Worm (Caenorhabditis elegans): ENCODE data around the gene C32C4.16.

The C32C4.16 gene

DNA sequence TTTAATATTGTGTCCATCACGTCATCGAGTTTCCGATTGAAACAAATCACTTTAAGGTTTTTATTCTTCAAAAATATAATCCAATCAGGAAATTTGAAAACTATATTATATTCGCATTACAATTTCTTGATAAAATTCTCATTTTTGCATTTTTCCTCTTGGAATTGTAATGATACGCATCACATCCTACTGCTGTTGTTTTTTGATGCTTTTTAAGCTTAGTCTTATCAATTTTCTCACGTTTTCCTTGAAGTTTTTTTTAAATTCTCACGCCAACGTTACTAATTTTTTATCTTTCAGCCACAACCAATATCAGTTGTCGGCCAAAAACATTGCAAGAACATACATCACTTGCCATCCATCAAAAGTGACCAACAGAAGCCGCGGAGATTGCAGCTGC, 34.8 kb downstream of the C32C4.16 start, which contains the start of gene gsp-1:
gsp-1 (plus strand) TSS at position 301 of the 400 bp plus-strand sequence.
- TF ChIP-seq unc-86 (tag; optimal IDR thresholded peaks at IDR 0.05) (no peak), nhr-85 (tag) (peak; percentile 41), efl-1 (optimal IDR thresholded peaks at IDR 0.05) (no peak), efl-1 (GFP tag; optimal IDR thresholded peaks at IDR 0.05 in 1 of 2) (peak in 1 of 2 experiments; percentile 49)

- no peak for TF ChIP-seq ets-5 (GFP tag; IDR thresholded peaks at IDR 0.05)
- no peak for TF ChIP-seq hlh-17 (GFP tag; optimal IDR thresholded peaks at IDR 0.05; ENCODE audit: borderline replicate concordance)
- no peak for TF ChIP-seq lin-13 (GFP tag; optimal IDR thresholded peaks at IDR 0.05)
- no peak for TF ChIP-seq efl-1 (optimal IDR thresholded peaks at IDR 0.05)
- peak in 1 of 2 experiments; percentile 86 for TF ChIP-seq efl-1 (GFP tag; optimal IDR thresholded peaks at IDR 0.05 in 1 of 2)
- no peak for TF ChIP-seq sptf-1 (tag; optimal IDR thresholded peaks at IDR 0.05)
- no peak for TF ChIP-seq snu-23 (GFP tag; optimal IDR thresholded peaks at IDR 0.05)
- TF ChIP-seq lin-35 (GFP tag; optimal IDR thresholded peaks at IDR 0.05), result no peak
- no peak for TF ChIP-seq egl-13 (tag; optimal IDR thresholded peaks at IDR 0.05)
Measured at ce11 chrV:10683458-10683857, 36.1 kb downstream of the C32C4.16 start.

- no peak for TF ChIP-seq mab-9 (GFP tag; IDR thresholded peaks at IDR 0.05)
- TF ChIP-seq hlh-4 (tag; optimal IDR thresholded peaks at IDR 0.05), result no peak
- TF ChIP-seq ztf-4 (tag; optimal IDR thresholded peaks at IDR 0.05), result no peak
- TF ChIP-seq fos-1 (tag; optimal IDR thresholded peaks at IDR 0.05), result no peak
- peak; percentile 84 for TF ChIP-seq dsc-1 (tag; optimal IDR thresholded peaks at IDR 0.05)
- TF ChIP-seq aly-2 (tag; optimal IDR thresholded peaks at IDR 0.05), result no peak
- no peak for TF ChIP-seq xbp-1 (tag; optimal IDR thresholded peaks at IDR 0.05)
- no peak for TF ChIP-seq isw-1 (GFP tag; IDR thresholded peaks at IDR 0.05)
- peak; percentile 59 for TF ChIP-seq fkh-4 (tag; optimal IDR thresholded peaks at IDR 0.05; ENCODE audit: borderline replicate concordance)
- TF ChIP-seq unc-62 (GFP tag; optimal IDR thresholded peaks at IDR 0.05), result no peak
- no peak for TF ChIP-seq pax-3 (tag; optimal IDR thresholded peaks at IDR 0.05)
- no peak for TF ChIP-seq tbx-2 (tag; optimal IDR thresholded peaks at IDR 0.05)
- peak; percentile 41 for TF ChIP-seq fkh-10 (GFP tag; optimal IDR thresholded peaks at IDR 0.05)
- peak; percentile 20 for TF ChIP-seq lin-14 (GFP tag; optimal IDR thresholded peaks at IDR 0.05)
Measured at ce11 chrV:10684748-10685147, 37.4 kb downstream of the C32C4.16 start.

ce11 chrV:10687601-10688000, 40.2 kb downstream of the C32C4.16 start, which contains the start of gene F29F11.20:
TSS of gene F29F11.20 (plus strand) at chrV:10687901.
- TF ChIP-seq jun-1 (tag; optimal IDR thresholded peaks at IDR 0.05) (no peak), F16B12.6 (tag; optimal IDR thresholded peaks at IDR 0.05) (no peak)

- TF ChIP-seq sptf-1 (tag; optimal IDR thresholded peaks at IDR 0.05) (no peak), egl-27 (tag; optimal IDR thresholded peaks at IDR 0.05) (peak in 1 of 2 experiments; percentile 1), lsy-2 (tag; optimal IDR thresholded peaks at IDR 0.05) (peak in 1 of 2 experiments; percentile 4), nhr-20 (tag; optimal IDR thresholded peaks at IDR 0.05) (peak; percentile 12), nhr-77 (tag; optimal IDR thresholded peaks at IDR 0.05) (peak; percentile 56), lin-13 (GFP tag; optimal IDR thresholded peaks at IDR 0.05) (no peak), skn-1 (tag; optimal IDR thresholded peaks at IDR 0.05) (peak; percentile 11), snu-23 (GFP tag; optimal IDR thresholded peaks at IDR 0.05) (no peak), lin-14 (GFP tag; optimal IDR thresholded peaks at IDR 0.05) (peak; percentile 36), tbx-2 (tag; optimal IDR thresholded peaks at IDR 0.05) (peak; percentile 12)
Measured at ce11 chrV:10691313-10691712, 44.0 kb downstream of the C32C4.16 start.

ce11 chrV:10693749-10694148, 46.4 kb downstream of the C32C4.16 start:
- peak; percentile 37 for TF ChIP-seq jun-1 (tag; optimal IDR thresholded peaks at IDR 0.05)
- TF ChIP-seq egl-27 (tag; optimal IDR thresholded peaks at IDR 0.05), result no peak
- TF ChIP-seq nhr-71 (tag; optimal IDR thresholded peaks at IDR 0.05), result peak; percentile 47
- peak; percentile 43 for TF ChIP-seq tlp-1 (tag; optimal IDR thresholded peaks at IDR 0.05)
- TF ChIP-seq grh-1 (GFP tag; IDR thresholded peaks at IDR 0.05), result no peak
- no peak for TF ChIP-seq nhr-90 (tag; optimal IDR thresholded peaks at IDR 0.05; ENCODE audit: poor library complexity)
- TF ChIP-seq lsy-2 (tag; optimal IDR thresholded peaks at IDR 0.05), result peak in 1 of 2 experiments; percentile 1
- TF ChIP-seq nhr-20 (tag; optimal IDR thresholded peaks at IDR 0.05), result peak; percentile 45
- no peak for TF ChIP-seq hpl-2 (GFP tag; optimal IDR thresholded peaks at IDR 0.05)
- TF ChIP-seq lin-13 (GFP tag; optimal IDR thresholded peaks at IDR 0.05), result no peak
- TF ChIP-seq lin-35 (GFP tag; optimal IDR thresholded peaks at IDR 0.05), result peak in 1 of 2 experiments; percentile 38
- no peak for TF ChIP-seq efl-1 (optimal IDR thresholded peaks at IDR 0.05)
- TF ChIP-seq efl-1 (GFP tag; optimal IDR thresholded peaks at IDR 0.05 in 1 of 2), result peak in 1 of 2 experiments; percentile 30
- peak; percentile 32 for TF ChIP-seq pqm-1 (tag; optimal IDR thresholded peaks at IDR 0.05)
- peak; percentile 31 for TF ChIP-seq lin-14 (GFP tag; optimal IDR thresholded peaks at IDR 0.05)
- peak; percentile 99 for TF ChIP-seq elt-2 (tag; optimal IDR thresholded peaks at IDR 0.05)

Measured in whole organism, L1 larva.